Worm (Caenorhabditis elegans) whole organism, L1 larva: ENCODE results near the gene C08F8.9.

Source experiments
- blmp-1 ChIP-seq: fragments of 150-350 bp; optimal IDR thresholded peaks from 2 replicates; lab custom pipeline; 2014; ENCODE audit warnings: missing biosample characterization, missing genetic modification characterization
- dpl-1 ChIP-seq, 3 experiments: fragments of 150-350 bp in 2 of 3; sonication (generic microtip) in 1 of 3; optimal IDR thresholded peaks; 2 replicates each; lab custom pipeline; 2014 to 2017; ENCODE audit warnings: missing biosample characterization in 3 of 3, missing genetic modification characterization in 3 of 3, missing genetic modification reagents in 3 of 3
- grh-1 ChIP-seq: fragments of 200-800 bp; sonication (Bioruptor generic); IDR thresholded peaks from 2 replicates; pipeline ENCODE4 v1.3.6; 2022; ENCODE audit warnings: missing genetic modification reagents, missing genetic modification characterization, missing compliant biosample characterization
- lin-39 ChIP-seq: fragments of 150-350 bp; optimal IDR thresholded peaks from 2 replicates; lab custom pipeline; 2014; ENCODE audit warnings: missing biosample characterization, missing genetic modification reagents, missing genetic modification characterization

DNA sequence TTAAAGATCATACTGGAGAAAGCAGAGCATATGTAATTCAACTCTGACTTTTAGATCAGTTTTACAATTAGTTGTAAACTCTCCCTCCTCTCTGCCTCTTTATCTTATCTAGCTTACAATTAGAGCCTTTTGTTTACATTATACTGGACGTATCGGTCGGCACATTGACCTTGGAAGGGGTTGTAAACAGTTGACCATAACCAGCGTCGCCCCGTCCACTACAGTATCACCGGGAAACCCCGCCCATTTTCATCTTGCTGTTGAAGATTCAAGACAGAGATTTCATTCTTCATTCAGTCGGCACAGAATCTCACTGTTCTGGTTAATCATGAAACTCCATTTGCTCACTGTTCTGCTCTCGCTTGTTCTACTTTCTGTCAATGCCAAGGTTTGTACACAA, 8.3 kb upstream of the C08F8.9 start, which contains the start of gene sdz-27:
- TF ChIP-seq lin-39 (tag; lab: Kevin White, UChicago) (no peak), grh-1 (GFP tag; lab: Robert Waterston, UW) (no peak), dpl-1 (GFP tag; optimal IDR thresholded peaks at IDR 0.05; lab: Kevin White, UChicago) (no peak), blmp-1 (no peak)
